Worm (Caenorhabditis elegans): ENCODE measurements around the gene taf-2.

The taf-2 gene

DNA sequence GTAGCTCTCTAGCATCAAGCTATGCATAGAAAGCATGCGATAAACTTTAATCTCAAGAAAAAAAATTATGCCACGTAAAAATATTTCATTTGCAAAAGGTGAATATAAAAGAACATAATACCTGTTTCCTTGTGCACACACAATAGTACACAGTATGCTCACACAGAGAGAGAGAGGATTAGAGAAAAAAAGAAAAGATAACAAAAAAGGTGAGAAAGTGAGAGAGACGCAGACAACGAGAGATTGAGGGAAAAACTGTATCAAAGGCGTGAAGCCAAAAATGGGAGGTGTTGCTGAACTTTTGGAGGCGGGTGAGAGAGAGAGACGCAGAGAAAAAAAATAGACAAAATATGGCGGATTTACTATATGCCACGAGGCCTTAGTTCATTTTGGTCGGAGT is 45.1 kb downstream of the taf-2 start:
- no peak for TF ChIP-seq lsy-12 (tag; optimal IDR thresholded peaks at IDR 0.05)
- peak; percentile 92 for TF ChIP-seq pha-4 (tag; optimal IDR thresholded peaks at IDR 0.05)
- TF ChIP-seq pqm-1 (tag; optimal IDR thresholded peaks at IDR 0.05): peak; percentile 73
- peak; percentile 77 for TF ChIP-seq elt-2 (tag; optimal IDR thresholded peaks at IDR 0.05)

DNA sequence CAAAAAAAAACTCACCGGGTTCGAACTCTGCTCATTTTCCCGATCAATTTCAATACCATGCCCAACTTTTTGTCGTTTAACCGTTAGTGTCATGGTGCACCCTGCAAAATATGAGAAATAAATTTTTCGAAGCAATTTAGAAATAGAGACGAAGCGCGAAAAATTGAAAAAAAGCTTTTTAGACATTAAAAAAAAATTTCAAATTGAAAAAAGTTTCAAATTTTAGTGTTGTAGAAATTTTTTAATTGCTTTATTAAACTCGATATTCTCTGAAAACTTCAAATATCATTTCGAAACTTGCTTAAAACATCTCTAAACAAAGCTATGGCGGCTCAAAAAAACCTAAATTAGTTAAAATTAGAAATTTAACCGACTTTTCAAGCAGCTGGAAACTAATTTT is 45.9 kb downstream of the taf-2 start, which contains the start of gene nstp-6:
Gene nstp-6, minus strand, starts transcription at position 101 of the 400 bp plus-strand sequence.
- no peak for TF ChIP-seq fkh-2 (tag; optimal IDR thresholded peaks at IDR 0.05)

DNA sequence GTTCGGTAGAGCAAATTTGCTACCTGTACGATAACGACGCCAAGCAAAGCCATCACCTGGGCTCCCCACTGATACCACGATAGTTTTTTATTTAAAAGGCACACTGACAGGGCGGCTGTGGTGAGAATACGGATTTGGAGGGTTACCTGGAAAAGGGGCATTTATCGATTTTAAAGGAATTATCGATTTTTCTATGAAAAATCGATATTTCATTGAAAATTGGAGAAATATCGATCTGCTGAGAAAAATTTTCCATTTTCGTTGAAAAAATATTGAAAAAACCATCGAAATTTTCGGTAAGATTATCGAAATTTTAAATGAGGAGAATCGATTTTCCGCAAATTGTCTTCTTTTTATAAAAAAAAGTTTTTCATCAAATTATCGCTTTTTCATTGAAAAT is 48.4 kb downstream of the taf-2 start:
- TF ChIP-seq mml-1 (tag; optimal IDR thresholded peaks at IDR 0.05): no peak
- TF ChIP-seq ceh-28 (tag; optimal IDR thresholded peaks at IDR 0.05): peak; percentile 85

DNA sequence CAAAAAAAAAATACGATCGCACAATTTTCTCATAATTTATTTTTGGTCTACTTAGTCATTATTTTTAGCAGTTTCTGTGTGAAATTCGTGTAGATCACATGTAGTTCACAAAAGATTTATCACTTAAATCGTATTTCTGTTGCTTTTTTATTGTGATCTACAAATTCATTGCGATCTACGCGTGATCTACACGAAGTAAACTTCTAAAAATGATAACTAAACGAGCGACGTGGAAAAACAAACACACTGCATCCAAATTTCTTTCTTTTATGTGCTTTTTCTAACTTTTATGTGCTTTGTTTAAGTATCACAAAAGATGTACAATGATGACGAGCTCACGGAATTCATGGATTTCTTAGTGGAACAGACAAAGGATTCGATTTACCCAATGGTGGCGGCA is 53.5 kb downstream of the taf-2 start, which contains the start of gene B0212.3:
Gene B0212.3, plus strand, starts transcription at position 301 of the 400 bp plus-strand sequence.
- no peak for TF ChIP-seq pqm-1 (tag; optimal IDR thresholded peaks at IDR 0.05)
- TF ChIP-seq tbx-2 (tag; optimal IDR thresholded peaks at IDR 0.05): no peak
- TF ChIP-seq ztf-4 (tag; optimal IDR thresholded peaks at IDR 0.05): no peak
- TF ChIP-seq ZK546.5 (tag; optimal IDR thresholded peaks at IDR 0.05): no peak
- TF ChIP-seq jun-1 (tag; optimal IDR thresholded peaks at IDR 0.05): no peak
- no peak for TF ChIP-seq R02D3.7 (tag; optimal IDR thresholded peaks at IDR 0.05)
- no peak for TF ChIP-seq ceh-82 (tag; optimal IDR thresholded peaks at IDR 0.05)
- TF ChIP-seq ceh-16 (tag; optimal IDR thresholded peaks at IDR 0.05): no peak
- no peak for TF ChIP-seq fkh-2 (tag; optimal IDR thresholded peaks at IDR 0.05)
- TF ChIP-seq unc-62 (GFP tag; optimal IDR thresholded peaks at IDR 0.05): no peak

DNA sequence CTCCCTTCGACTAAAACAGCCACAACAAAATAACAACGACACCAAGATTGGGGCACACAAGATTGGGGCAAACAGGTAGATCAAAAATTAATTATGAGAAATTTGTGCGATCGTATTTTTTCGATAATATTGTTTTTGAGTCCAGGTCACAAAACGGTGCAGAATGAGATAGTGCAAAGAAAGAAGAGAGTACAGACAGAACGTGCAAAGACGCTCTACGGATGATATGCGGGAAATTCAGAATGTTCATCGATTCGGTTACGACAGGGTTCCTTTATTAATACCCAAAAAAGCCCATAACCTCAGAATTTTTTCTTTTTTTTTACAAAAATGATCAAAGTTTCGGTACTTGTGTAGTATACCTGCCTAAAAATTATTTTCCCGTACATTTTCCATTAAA is 54.2 kb downstream of the taf-2 start:
- no peak for TF ChIP-seq nhr-11 (tag; optimal IDR thresholded peaks at IDR 0.05)
- no peak for TF ChIP-seq fkh-10 (GFP tag; optimal IDR thresholded peaks at IDR 0.05)
- TF ChIP-seq nhr-25 (tag; optimal IDR thresholded peaks at IDR 0.05): no peak
- TF ChIP-seq hmg-11 (tag; optimal IDR thresholded peaks at IDR 0.05): peak; percentile 15
- TF ChIP-seq fos-1 (tag; optimal IDR thresholded peaks at IDR 0.05): no peak
- TF ChIP-seq egl-5 (tag; optimal IDR thresholded peaks at IDR 0.05): no peak
